Worm (Caenorhabditis elegans): ENCODE data around the gene fcho-1.
A peak's percentile ranks its signal among the peaks of the same experiment; 100 is the strongest.

The fcho-1 gene

ce11 chrII:1355480-1355879, 45.2 kb downstream of the fcho-1 start, which contains the start of gene C13A10.1:
C13A10.1 (minus strand) TSS chrII:1355649.
- no peak for TF ChIP-seq alr-1 (tag; optimal IDR thresholded peaks at IDR 0.05; ENCODE audit: borderline replicate concordance)
- TF ChIP-seq elt-2 (tag; optimal IDR thresholded peaks at IDR 0.05): peak; percentile 38

DNA sequence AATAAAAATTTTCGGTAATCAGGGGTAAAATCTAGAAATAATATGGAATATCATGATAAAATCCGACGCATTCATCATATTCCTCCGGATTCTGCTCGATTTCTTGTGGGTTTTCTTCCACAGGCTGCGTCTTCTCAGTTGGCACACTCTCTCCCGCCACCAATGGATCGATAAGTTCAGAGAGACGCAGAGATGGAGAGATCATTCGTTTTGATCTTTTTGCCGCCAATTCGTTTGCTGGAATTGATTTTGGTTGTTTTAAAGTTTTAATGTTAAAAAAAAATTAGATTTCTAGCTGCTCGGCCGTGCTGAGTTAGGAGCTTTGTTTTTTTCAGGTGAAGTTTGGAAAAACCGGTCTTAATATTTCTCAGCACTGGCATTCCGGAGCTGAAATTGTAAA, 46.9 kb downstream of the fcho-1 start:
- TF ChIP-seq C04F5.9 (tag; optimal IDR thresholded peaks at IDR 0.05) (no peak), elt-3 (tag; optimal IDR thresholded peaks at IDR 0.05) (no peak), efl-1 (optimal IDR thresholded peaks at IDR 0.05) (peak in 1 of 2 experiments; percentile 54), efl-1 (GFP tag; optimal IDR thresholded peaks at IDR 0.05 in 1 of 2) (peak in 1 of 2 experiments; percentile 59), lin-39 (tag; optimal IDR thresholded peaks at IDR 0.05) (no peak), isw-1 (GFP tag; IDR thresholded peaks at IDR 0.05) (no peak)

DNA sequence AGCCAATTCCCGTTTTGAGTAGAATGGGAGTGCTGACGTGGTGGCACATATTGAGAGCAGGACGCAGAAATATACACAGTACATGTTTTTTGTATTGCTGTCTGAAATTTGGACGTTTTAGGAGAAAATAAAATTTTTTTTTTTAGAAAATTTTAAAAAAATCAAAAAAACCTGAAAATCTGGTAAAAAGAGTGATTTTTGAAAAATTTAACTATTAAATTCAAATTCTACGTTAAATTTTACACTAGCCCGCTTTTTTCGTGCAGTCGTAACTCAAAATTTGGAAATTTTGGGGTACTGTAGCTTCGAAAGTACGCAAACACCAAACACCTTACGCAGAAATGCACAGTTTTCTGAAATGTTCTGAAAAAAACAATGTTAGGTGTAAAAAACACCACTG, 47.6 kb downstream of the fcho-1 start, which contains the start of gene C13A10.2:
C13A10.2 (minus strand) TSS at position 101 of the 400 bp plus-strand sequence.
- peak in 1 of 2 experiments; percentile 9 for TF ChIP-seq lsy-2 (tag; optimal IDR thresholded peaks at IDR 0.05)
- TF ChIP-seq snpc-4 (tag; optimal IDR thresholded peaks at IDR 0.05): no peak

DNA sequence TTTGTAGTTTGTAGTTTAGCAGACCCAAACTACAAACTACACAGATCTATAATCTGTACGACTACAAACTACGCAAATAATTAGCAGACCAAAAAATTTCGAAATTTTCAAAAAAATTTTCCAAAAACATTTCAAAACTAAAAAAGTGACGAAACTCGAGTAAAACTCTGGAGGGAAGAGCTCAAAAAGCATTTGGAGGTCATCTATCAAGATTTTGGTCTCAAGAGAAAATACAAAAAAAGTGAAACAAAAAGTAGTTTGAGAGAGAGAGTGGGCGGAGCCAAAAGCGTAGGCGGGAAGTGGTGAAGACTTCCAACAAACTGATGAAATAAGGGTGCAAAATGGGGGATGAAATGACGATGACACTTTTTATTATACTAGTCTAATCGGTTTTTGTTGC, 49.9 kb downstream of the fcho-1 start:
- TF ChIP-seq C16A3.4 (tag; optimal IDR thresholded peaks at IDR 0.05) (no peak), pax-3 (tag; optimal IDR thresholded peaks at IDR 0.05) (no peak), nhr-77 (tag; optimal IDR thresholded peaks at IDR 0.05) (no peak), aha-1 (tag; optimal IDR thresholded peaks at IDR 0.05) (no peak), pqm-1 (tag; optimal IDR thresholded peaks at IDR 0.05) (no peak), C34B4.2 (tag; optimal IDR thresholded peaks at IDR 0.05) (no peak), tlp-1 (tag; optimal IDR thresholded peaks at IDR 0.05) (no peak)

ce11 chrII:1362423-1362822, 52.1 kb downstream of the fcho-1 start:
- no peak for TF ChIP-seq egl-27 (tag; optimal IDR thresholded peaks at IDR 0.05)
- no peak for TF ChIP-seq nhr-237 (tag; optimal IDR thresholded peaks at IDR 0.05)
- TF ChIP-seq fkh-4 (tag; optimal IDR thresholded peaks at IDR 0.05; ENCODE audit: borderline replicate concordance): no peak
- no peak for TF ChIP-seq mep-1 (tag; optimal IDR thresholded peaks at IDR 0.05)
- no peak for TF ChIP-seq Y116A8C.19 (tag; optimal IDR thresholded peaks at IDR 0.05; ENCODE audit: borderline replicate concordance)
- no peak for TF ChIP-seq sup-37 (GFP tag; optimal IDR thresholded peaks at IDR 0.05)
- TF ChIP-seq aha-1 (tag; optimal IDR thresholded peaks at IDR 0.05): no peak
- no peak for TF ChIP-seq efl-1 (optimal IDR thresholded peaks at IDR 0.05)
- TF ChIP-seq efl-1 (GFP tag; optimal IDR thresholded peaks at IDR 0.05 in 1 of 2): no peak
- TF ChIP-seq lsy-2 (tag; optimal IDR thresholded peaks at IDR 0.05): no peak

- TF ChIP-seq pax-3 (tag; optimal IDR thresholded peaks at IDR 0.05) (no peak), skn-1 (tag; optimal IDR thresholded peaks at IDR 0.05) (no peak), elt-2 (tag; optimal IDR thresholded peaks at IDR 0.05) (no peak), sup-37 (GFP tag; optimal IDR thresholded peaks at IDR 0.05) (no peak), lin-39 (tag; optimal IDR thresholded peaks at IDR 0.05) (no peak), lsy-2 (tag; optimal IDR thresholded peaks at IDR 0.05) (no peak), xbp-1 (tag; optimal IDR thresholded peaks at IDR 0.05) (no peak), vab-15 (tag; optimal IDR thresholded peaks at IDR 0.05) (no peak), hlh-17 (GFP tag; optimal IDR thresholded peaks at IDR 0.05; ENCODE audit: borderline replicate concordance) (no peak), efl-3 (GFP tag; optimal IDR thresholded peaks at IDR 0.05) (no peak), jun-1 (tag; optimal IDR thresholded peaks at IDR 0.05) (no peak)
Observed at ce11 chrII:1365985-1366384, 55.7 kb downstream of the fcho-1 start.

DNA sequence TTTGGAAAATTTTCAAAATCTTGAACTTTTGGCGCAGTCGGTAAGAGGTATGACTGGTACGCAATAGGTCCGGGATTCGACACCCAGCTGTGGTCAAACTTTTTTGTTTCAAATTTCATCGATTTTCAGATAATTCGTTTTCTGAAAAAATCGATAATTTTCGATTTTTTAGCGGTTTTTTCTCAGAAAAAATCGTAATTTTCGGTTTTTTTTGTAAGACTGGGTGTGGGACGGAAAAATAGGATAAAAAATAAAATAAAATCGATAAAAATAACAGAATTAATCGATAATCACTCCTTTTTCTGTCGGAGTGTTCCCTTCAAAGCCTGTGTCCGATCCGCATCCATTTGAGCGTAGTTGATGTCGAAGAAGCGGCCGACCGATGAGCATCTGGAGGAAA, 58.4 kb downstream of the fcho-1 start:
- no peak for TF ChIP-seq ceh-82 (tag; optimal IDR thresholded peaks at IDR 0.05)
- TF ChIP-seq nhr-77 (tag; optimal IDR thresholded peaks at IDR 0.05): no peak
- TF ChIP-seq elt-2 (tag; optimal IDR thresholded peaks at IDR 0.05): no peak

All from whole organism, L1 larva.